Fruit fly (Drosophila melanogaster) whole organism, embryonic: Measurements from ENCODE around the gene CG14194.

Experiments
- Blimp-1 ChIP-seq: fragments of 200-800 bp; sonication (Bioruptor generic); optimal IDR thresholded peaks from 3 replicates; lab custom pipeline; 2018; ENCODE audit warnings: missing biosample characterization, missing genetic modification characterization, mild to moderate bottlenecking, moderate library complexity, missing genetic modification reagents
- CG11560 ChIP-seq: fragments of 200-800 bp; sonication (Bioruptor generic); IDR thresholded peaks from 3 replicates; pipeline ENCODE4 v1.3.6; 2022; ENCODE audit warnings: missing biosample characterization, missing genetic modification characterization
- CG12236 ChIP-seq: fragments of 200-800 bp; sonication (Bioruptor generic); optimal IDR thresholded peaks from 2 replicates; lab custom pipeline; 2016; ENCODE audit warnings: missing biosample characterization, missing genetic modification characterization
- CG12942 ChIP-seq: fragments of 200-800 bp; sonication (Bioruptor generic); optimal IDR thresholded peaks from 3 replicates; lab custom pipeline; 2016; ENCODE audit warnings: missing biosample characterization, missing genetic modification characterization
- CG15011 ChIP-seq: fragments of 200-800 bp; sonication (Bioruptor generic); optimal IDR thresholded peaks from 3 replicates; lab custom pipeline; 2018; ENCODE audit warnings: missing biosample characterization, mild to moderate bottlenecking, missing genetic modification characterization
- CG1529 ChIP-seq: fragments of 200-800 bp; sonication (Bioruptor generic); optimal IDR thresholded peaks from 3 replicates; lab custom pipeline; 2018; ENCODE audit warnings: missing biosample characterization, missing genetic modification characterization
- CG16813 ChIP-seq: fragments of 200-800 bp; sonication (Bioruptor generic); IDR thresholded peaks from 3 replicates; pipeline ENCODE4 v1.3.6; 2022; ENCODE audit warnings: missing biosample characterization, missing genetic modification characterization; ENCODE audit not compliant: partially characterized antibody
- CG18476 ChIP-seq: fragments of 200-800 bp; sonication (Bioruptor generic); optimal IDR thresholded peaks from 2 replicates; lab custom pipeline; 2016; ENCODE audit warnings: missing biosample characterization, mild to moderate bottlenecking, missing genetic modification characterization
- CG18619 ChIP-seq: fragments of 200-800 bp; sonication (Bioruptor generic); optimal IDR thresholded peaks from 3 replicates; lab custom pipeline; 2017; ENCODE audit warnings: missing biosample characterization, mild to moderate bottlenecking, missing genetic modification characterization
- CG18764 ChIP-seq: fragments of 200-800 bp; sonication (Bioruptor generic); optimal IDR thresholded peaks from 3 replicates; lab custom pipeline; 2016; ENCODE audit warnings: missing biosample characterization, missing genetic modification characterization
- CG6254 ChIP-seq: fragments of 200-800 bp; sonication (Bioruptor generic); optimal IDR thresholded peaks from 3 replicates; lab custom pipeline; 2017; ENCODE audit warnings: mild to moderate bottlenecking, missing biosample characterization, missing genetic modification reagents, missing genetic modification characterization
- CG6654 ChIP-seq: fragments of 200-800 bp; sonication (Bioruptor generic); optimal IDR thresholded peaks from 2 replicates; lab custom pipeline; 2017; ENCODE audit warnings: missing biosample characterization, mild to moderate bottlenecking, missing genetic modification characterization
- CG6683 ChIP-seq: fragments of 200-800 bp; sonication (Bioruptor generic); optimal IDR thresholded peaks from 2 replicates; lab custom pipeline; 2017; ENCODE audit warnings: missing biosample characterization, mild to moderate bottlenecking, missing genetic modification characterization, missing genetic modification reagents
- CG6765 ChIP-seq: fragments of 200-800 bp; sonication (Bioruptor generic); optimal IDR thresholded peaks from 3 replicates; lab custom pipeline; 2017; ENCODE audit warnings: missing biosample characterization, mild to moderate bottlenecking, missing genetic modification characterization
- CG7556 ChIP-seq: fragments of 200-800 bp; sonication (Bioruptor generic); optimal IDR thresholded peaks from 2 replicates; lab custom pipeline; 2017; ENCODE audit warnings: missing biosample characterization, mild to moderate bottlenecking, missing genetic modification characterization
- CG7786 ChIP-seq: fragments of 200-800 bp; sonication (Bioruptor generic); optimal IDR thresholded peaks from 2 replicates; lab custom pipeline; 2016; ENCODE audit warnings: missing biosample characterization, missing genetic modification characterization
- CG7963 ChIP-seq: fragments of 200-800 bp; sonication (Bioruptor generic); IDR thresholded peaks from 3 replicates; pipeline ENCODE4 v1.3.6; 2022; ENCODE audit warnings: missing biosample characterization, missing genetic modification characterization; ENCODE audit not compliant: partially characterized antibody
- CG8765 ChIP-seq: fragments of 200-800 bp; sonication (Bioruptor generic); IDR thresholded peaks from 2 replicates; pipeline ENCODE4 v1.3.6; 2022; ENCODE audit warnings: missing biosample characterization, missing genetic modification characterization
- Drgx ChIP-seq: fragments of 200-800 bp; sonication (Bioruptor generic); IDR thresholded peaks from 2 replicates; pipeline ENCODE4 v1.3.6; 2022; ENCODE audit warnings: missing biosample characterization, missing genetic modification characterization
- ERR ChIP-seq: fragments of 200-800 bp; sonication (Bioruptor generic); optimal IDR thresholded peaks from 2 replicates; lab custom pipeline; 2016; ENCODE audit warnings: missing biosample characterization, missing genetic modification characterization
- HLHmδ ChIP-seq: fragments of 200-800 bp; sonication (Bioruptor generic); optimal IDR thresholded peaks from 2 replicates; lab custom pipeline; 2018; ENCODE audit warnings: missing biosample characterization, mild to moderate bottlenecking, missing genetic modification characterization, moderate library complexity
- Hey ChIP-seq: fragments of 200-800 bp; sonication (Bioruptor generic); optimal IDR thresholded peaks from 3 replicates; lab custom pipeline; 2018; ENCODE audit warnings: missing biosample characterization, mild to moderate bottlenecking, missing genetic modification characterization
- Hmr ChIP-seq: fragments of 200-800 bp; sonication (Bioruptor generic); optimal IDR thresholded peaks from 3 replicates; lab custom pipeline; 2017; ENCODE audit warnings: mild to moderate bottlenecking, missing biosample characterization, missing genetic modification reagents, missing genetic modification characterization
- MBD-R2 ChIP-seq: fragments of 200-800 bp; sonication (Bioruptor generic); IDR thresholded peaks from 2 replicates; pipeline ENCODE4 v1.3.6; 2022; ENCODE audit warnings: missing biosample characterization, missing genetic modification characterization
- Mad ChIP-seq: fragments of 200-800 bp; sonication (Bioruptor generic); optimal IDR thresholded peaks from 2 replicates; lab custom pipeline; 2016; ENCODE audit warnings: missing biosample characterization, missing genetic modification characterization
- Mrtf ChIP-seq: fragments of 200-800 bp; sonication (Bioruptor generic); IDR thresholded peaks from 3 replicates; pipeline ENCODE4 v1.3.6; 2022; ENCODE audit warnings: missing biosample characterization, missing genetic modification characterization
- Opbp ChIP-seq: fragments of 200-800 bp; sonication (Bioruptor generic); IDR thresholded peaks from 3 replicates; pipeline ENCODE4 v1.3.6; 2022; ENCODE audit warnings: missing biosample characterization, missing genetic modification characterization; ENCODE audit not compliant: partially characterized antibody
- Optix ChIP-seq: fragments of 200-800 bp; sonication (Bioruptor generic); IDR thresholded peaks from 3 replicates; pipeline ENCODE4 v1.3.6; 2022; ENCODE audit warnings: missing biosample characterization, missing genetic modification characterization
- TFAM ChIP-seq: fragments of 200-800 bp; sonication (Bioruptor generic); optimal IDR thresholded peaks from 2 replicates; lab custom pipeline; 2017; ENCODE audit warnings: missing biosample characterization, missing genetic modification characterization, inconsistent platforms
- Taf1 ChIP-seq: fragments of 200-800 bp; sonication (Bioruptor generic); IDR thresholded peaks from 2 replicates; pipeline ENCODE4 v1.3.6; 2022; ENCODE audit warnings: missing biosample characterization, missing genetic modification characterization
- Vsx1 ChIP-seq: fragments of 200-800 bp; sonication (Bioruptor generic); optimal IDR thresholded peaks from 2 replicates; lab custom pipeline; 2017; ENCODE audit warnings: missing biosample characterization, mild to moderate bottlenecking, missing genetic modification characterization, missing genetic modification reagents
- ash1 ChIP-seq: fragments of 200-800 bp; sonication (Bioruptor generic); optimal IDR thresholded peaks from 2 replicates; lab custom pipeline; 2018; ENCODE audit warnings: missing biosample characterization, mild to moderate bottlenecking, missing genetic modification characterization
- bowl ChIP-seq: fragments of 200-800 bp; sonication (Bioruptor generic); IDR thresholded peaks from 2 replicates; pipeline ENCODE4 v1.3.6; 2022; ENCODE audit warnings: missing biosample characterization, missing genetic modification characterization
- cg ChIP-seq: fragments of 200-800 bp; sonication (Bioruptor generic); optimal IDR thresholded peaks from 3 replicates; lab custom pipeline; 2019; ENCODE audit warnings: missing biosample characterization, mild to moderate bottlenecking, missing genetic modification characterization, moderate library complexity
- chinmo ChIP-seq: fragments of 200-800 bp; sonication (Bioruptor generic); IDR thresholded peaks from 4 replicates; pipeline ENCODE4 v1.3.6; 2022; ENCODE audit warnings: missing biosample characterization, missing genetic modification characterization; ENCODE audit not compliant: partially characterized antibody
- corto ChIP-seq: fragments of 200-800 bp; sonication (Bioruptor generic); optimal IDR thresholded peaks from 2 replicates; lab custom pipeline; 2016; ENCODE audit warnings: missing biosample characterization, mild to moderate bottlenecking, missing genetic modification characterization, moderate library complexity
- crp ChIP-seq, 2 experiments: fragments of 200-800 bp; sonication (Bioruptor generic); optimal IDR thresholded peaks; 2 replicates in 1 of 2; 3 replicates in 1 of 2; lab custom pipeline; 2017; ENCODE audit warnings: missing biosample characterization in 2 of 2, missing genetic modification characterization in 2 of 2, mild to moderate bottlenecking in 1 of 2, moderate library complexity in 1 of 2
- dan ChIP-seq: fragments of 200-800 bp; sonication (Bioruptor generic); IDR thresholded peaks from 2 replicates; pipeline ENCODE4 v1.3.6; 2022; ENCODE audit warnings: missing biosample characterization, missing genetic modification characterization
- dysf ChIP-seq: fragments of 200-800 bp; sonication (Bioruptor generic); IDR thresholded peaks from 3 replicates; pipeline ENCODE4 v1.3.6; 2022; ENCODE audit warnings: missing biosample characterization, missing genetic modification characterization
- en ChIP-seq: fragments of 200-800 bp; sonication (Bioruptor generic); optimal IDR thresholded peaks from 2 replicates; lab custom pipeline; 2016; ENCODE audit warnings: missing biosample characterization, missing genetic modification characterization
- oc ChIP-seq: fragments of 200-800 bp; sonication (Bioruptor generic); optimal IDR thresholded peaks from 2 replicates; lab custom pipeline; 2018; ENCODE audit warnings: missing biosample characterization, mild to moderate bottlenecking, missing genetic modification characterization, moderate library complexity
- peb ChIP-seq: fragments of 200-800 bp; sonication (Bioruptor generic); IDR thresholded peaks from 2 replicates; pipeline ENCODE4 v1.3.6; 2022; ENCODE audit warnings: missing biosample characterization, missing genetic modification characterization
- phol ChIP-seq: fragments of 200-800 bp; sonication (Bioruptor generic); optimal IDR thresholded peaks from 3 replicates; lab custom pipeline; 2018; ENCODE audit warnings: missing biosample characterization, mild to moderate bottlenecking, missing genetic modification characterization, moderate library complexity
- sd ChIP-seq: fragments of 200-800 bp; sonication (Bioruptor generic); optimal IDR thresholded peaks from 3 replicates; lab custom pipeline; 2018; ENCODE audit warnings: missing biosample characterization, mild to moderate bottlenecking, missing genetic modification characterization, moderate library complexity
- sug ChIP-seq: fragments of 200-800 bp; optimal IDR thresholded peaks from 2 replicates; lab custom pipeline; 2019; ENCODE audit warnings: missing biosample characterization, mild to moderate bottlenecking, missing genetic modification characterization, moderate library complexity
- toy ChIP-seq: fragments of 200-800 bp; sonication (Bioruptor generic); IDR thresholded peaks from 2 replicates; pipeline ENCODE4 v1.3.6; 2022; ENCODE audit warnings: missing biosample characterization, missing genetic modification characterization
- ttk ChIP-seq: fragments of 200-800 bp; sonication (Bioruptor generic); IDR thresholded peaks from 2 replicates; pipeline ENCODE4 v2.1.2; 2022; ENCODE audit warnings: missing biosample characterization, missing genetic modification characterization
- twi ChIP-seq: fragments of 200-800 bp; optimal IDR thresholded peaks from 2 replicates; lab custom pipeline; 2019; ENCODE audit warnings: missing biosample characterization, mild to moderate bottlenecking, missing genetic modification characterization, moderate library complexity
- usp ChIP-seq: fragments of >200 bp; optimal IDR thresholded peaks from 2 replicates; lab custom pipeline; 2017; ENCODE audit warnings: missing biosample characterization, missing genetic modification characterization
- zf30C ChIP-seq: fragments of 200-800 bp; sonication (Bioruptor generic); optimal IDR thresholded peaks from 3 replicates; lab custom pipeline; 2018; ENCODE audit warnings: missing biosample characterization, mild to moderate bottlenecking, missing genetic modification characterization

CG14194 gene

dm6 chrX:19155922-19156437 lies 37.4 kb upstream of the CG14194 start (continued):
- TF ChIP-seq CG11560 (tag; lab: Robert Waterston, UW) (0 out of 3 replicates have a peak, but pooled peaks have one; percentile 58), CG6765 (GFP tag; lab: Kevin White, UChicago) (no peak), CG12942 (GFP tag; lab: Kevin White, UChicago) (peak; percentile 48), twi (peak; percentile 74), Taf1 (GFP tag; lab: Robert Waterston, UW) (peak; percentile 65), TFAM (GFP tag; lab: Kevin White, UChicago) (peak; percentile 50), crp (GFP tag; optimal IDR thresholded peaks at IDR 0.05; lab: Kevin White, UChicago) (peak in 1 of 2 experiments; percentile 20), Opbp (GFP tag; lab: Robert Waterston, UW) (no peak), chinmo (GFP tag; lab: Robert Waterston, UW) (no peak), CG1529 (GFP tag; lab: Kevin White, UChicago) (peak; percentile 76), en (GFP tag; lab: Kevin White, UChicago) (no peak), CG16813 (GFP tag; lab: Robert Waterston, UW) (no peak), CG7786 (GFP tag; lab: Kevin White, UChicago) (peak; percentile 28), dan (peak; percentile 78), ash1 (no peak), Optix (GFP tag; lab: Robert Waterston, UW) (peak; percentile 51; the same call in 1 of the 3 replicates), CG18476 (peak; percentile 61), CG8765 (GFP tag; lab: Robert Waterston, UW) (peak; percentile 90), bowl (GFP tag; lab: Robert Waterston, UW) (no peak), Hmr (GFP tag; lab: Kevin White, UChicago) (peak; percentile 68), phol (tag; lab: Kevin White, UChicago) (peak; percentile 87), Mad (GFP tag; lab: Kevin White, UChicago) (peak; percentile 46), HLHmδ (GFP tag; lab: Kevin White, UChicago) (no peak), zf30C (GFP tag; lab: Kevin White, UChicago) (peak; percentile 96), CG15011 (peak; percentile 63), oc (tag; lab: Kevin White, UChicago) (peak; percentile 67), MBD-R2 (GFP tag; lab: Robert Waterston, UW) (peak; percentile 59; the same call in 1 of the 2 replicates), sd (tag; lab: Kevin White, UChicago) (peak; percentile 87), CG6254 (GFP tag; lab: Kevin White, UChicago) (peak; percentile 76), cg (GFP tag; lab: Kevin White, UChicago) (no peak), CG18619 (GFP tag; lab: Kevin White, UChicago) (peak; percentile 76), CG6683 (GFP tag; lab: Kevin White, UChicago) (peak; percentile 48), CG12236 (GFP tag; lab: Kevin White, UChicago) (no peak), ttk (GFP tag; lab: Robert Waterston, UW) (peak; percentile 72), dysf (GFP tag; lab: Robert Waterston, UW) (peak; percentile 82), peb (GFP tag; lab: Robert Waterston, UW) (peak; percentile 68), Mrtf (GFP tag; lab: Robert Waterston, UW) (peak; percentile 65; the same call in 2 of the 3 replicates), CG18764 (GFP tag; lab: Kevin White, UChicago) (peak; percentile 77), sug (tag; lab: Kevin White, UChicago) (peak; percentile 35), Blimp-1 (GFP tag; lab: Kevin White, UChicago) (peak; percentile 95), Drgx (GFP tag; lab: Robert Waterston, UW) (peak; percentile 84), Vsx1 (GFP tag; lab: Kevin White, UChicago) (peak; percentile 38), CG7963 (GFP tag; lab: Robert Waterston, UW) (no peak), corto (GFP tag; lab: Kevin White, UChicago) (peak; percentile 55), CG6654 (peak; percentile 28), CG7556 (GFP tag; lab: Kevin White, UChicago) (peak; percentile 80), ERR (GFP tag; lab: Kevin White, UChicago) (no peak), usp (no peak), toy (peak; percentile 64), Hey (tag; lab: Kevin White, UChicago) (no peak)
